Fruit fly (Drosophila melanogaster) whole organism, embryonic: ENCODE measurements around the gene CG14454.

Experiments
- Antp ChIP-seq: fragments of 200-800 bp; sonication (Bioruptor generic); optimal IDR thresholded peaks from 3 replicates; lab custom pipeline; 2016; ENCODE audit warnings: missing biosample characterization, missing genetic modification characterization
- CG11456 ChIP-seq: fragments of 200-800 bp; sonication (Bioruptor generic); IDR thresholded peaks from 3 replicates; pipeline ENCODE4 v1.3.6; 2022; ENCODE audit warnings: missing biosample characterization, missing genetic modification characterization
- CG11696 ChIP-seq: fragments of 200-800 bp; sonication (Bioruptor generic); IDR thresholded peaks from 2 replicates; pipeline ENCODE4 v1.3.6; 2022; ENCODE audit warnings: missing biosample characterization, missing genetic modification characterization
- CG13624 ChIP-seq: fragments of 200-800 bp; sonication (Bioruptor generic); optimal IDR thresholded peaks from 2 replicates; lab custom pipeline; 2016; ENCODE audit warnings: missing biosample characterization, missing genetic modification characterization
- CG15269 ChIP-seq: fragments of 200-800 bp; sonication (Bioruptor generic); optimal IDR thresholded peaks from 2 replicates; lab custom pipeline; 2018; ENCODE audit warnings: missing biosample characterization, mild to moderate bottlenecking, missing genetic modification characterization, moderate library complexity
- CG15514 ChIP-seq: fragments of 200-800 bp; sonication (Bioruptor generic); optimal IDR thresholded peaks from 3 replicates; lab custom pipeline; 2017; ENCODE audit warnings: missing biosample characterization, missing genetic modification characterization, mild to moderate bottlenecking, moderate library complexity, missing genetic modification reagents
- CG15601 ChIP-seq: fragments of 200-800 bp; sonication (Bioruptor generic); optimal IDR thresholded peaks from 3 replicates; lab custom pipeline; 2019; ENCODE audit warnings: missing biosample characterization, mild to moderate bottlenecking, missing genetic modification characterization, moderate library complexity
- CG17186 ChIP-seq: fragments of 200-800 bp; sonication (Bioruptor generic); optimal IDR thresholded peaks from 3 replicates; lab custom pipeline; 2017; ENCODE audit warnings: missing biosample characterization, missing genetic modification reagents, missing genetic modification characterization
- CG2129 ChIP-seq: fragments of 200-800 bp; sonication (Bioruptor generic); IDR thresholded peaks from 2 replicates; pipeline ENCODE4 v1.3.6; 2022; ENCODE audit warnings: missing biosample characterization, missing genetic modification characterization; ENCODE audit not compliant: partially characterized antibody
- CG2199 ChIP-seq: fragments of 200-800 bp; sonication (Bioruptor generic); IDR thresholded peaks from 3 replicates; pipeline ENCODE4 v1.3.6; 2022; ENCODE audit warnings: missing biosample characterization, missing genetic modification characterization
- CG4424 ChIP-seq: fragments of 200-800 bp; sonication (Bioruptor generic); optimal IDR thresholded peaks from 3 replicates; lab custom pipeline; 2016; ENCODE audit warnings: missing biosample characterization, missing genetic modification characterization
- CG7357 ChIP-seq: fragments of 200-800 bp; sonication (Bioruptor generic); IDR thresholded peaks from 3 replicates; pipeline ENCODE4 v1.3.6; 2022; ENCODE audit warnings: missing biosample characterization, missing genetic modification characterization
- CG8359 ChIP-seq: fragments of 200-800 bp; sonication (Bioruptor generic); optimal IDR thresholded peaks from 2 replicates; lab custom pipeline; 2017; ENCODE audit warnings: missing biosample characterization, mild to moderate bottlenecking, missing genetic modification characterization, borderline replicate concordance
- CHES-1-like ChIP-seq: fragments of 200-800 bp; sonication (Bioruptor generic); optimal IDR thresholded peaks from 2 replicates; lab custom pipeline; 2016; ENCODE audit warnings: missing biosample characterization, missing genetic modification characterization
- CTCF ChIP-seq: fragments of 200-800 bp; sonication (Bioruptor generic); optimal IDR thresholded peaks from 2 replicates; lab custom pipeline; 2017; ENCODE audit warnings: missing biosample characterization, mild to moderate bottlenecking, missing genetic modification characterization, moderate library complexity
- Dip2 ChIP-seq: fragments of 200-800 bp; sonication (Bioruptor generic); IDR thresholded peaks from 2 replicates; pipeline ENCODE4 v1.3.6; 2022; ENCODE audit warnings: missing biosample characterization, missing genetic modification characterization
- E2f2 ChIP-seq: fragments of 200-800 bp; sonication (Bioruptor generic); IDR thresholded peaks from 2 replicates; pipeline ENCODE4 v1.3.6; 2022; ENCODE audit warnings: missing biosample characterization, missing genetic modification characterization
- MESR4 ChIP-seq: fragments of 200-800 bp; sonication (Bioruptor generic); optimal IDR thresholded peaks from 2 replicates; lab custom pipeline; 2018; ENCODE audit warnings: missing biosample characterization, mild to moderate bottlenecking, missing genetic modification characterization, moderate library complexity
- NfI ChIP-seq: fragments of 200-800 bp; sonication (Bioruptor generic); optimal IDR thresholded peaks from 3 replicates; lab custom pipeline; 2018; ENCODE audit warnings: missing biosample characterization, mild to moderate bottlenecking, missing genetic modification characterization, moderate library complexity
- Oaz ChIP-seq: fragments of 200-800 bp; sonication (Bioruptor generic); IDR thresholded peaks from 2 replicates; pipeline ENCODE4 v1.3.6; 2022; ENCODE audit warnings: missing biosample characterization, missing genetic modification characterization
- PHDP ChIP-seq: fragments of 200-800 bp; sonication (Bioruptor generic); optimal IDR thresholded peaks from 3 replicates; lab custom pipeline; 2018; ENCODE audit warnings: missing biosample characterization, mild to moderate bottlenecking, missing genetic modification characterization, moderate library complexity
- ab ChIP-seq: fragments of 200-800 bp; sonication (Bioruptor generic); optimal IDR thresholded peaks from 2 replicates; lab custom pipeline; 2016; ENCODE audit warnings: missing biosample characterization, missing genetic modification characterization
- ac ChIP-seq: fragments of 200-800 bp; sonication (Bioruptor generic); optimal IDR thresholded peaks from 3 replicates; lab custom pipeline; 2017; ENCODE audit warnings: missing biosample characterization, mild to moderate bottlenecking, missing genetic modification characterization
- corto ChIP-seq: fragments of 200-800 bp; sonication (Bioruptor generic); optimal IDR thresholded peaks from 2 replicates; lab custom pipeline; 2016; ENCODE audit warnings: missing biosample characterization, mild to moderate bottlenecking, missing genetic modification characterization, moderate library complexity
- dan ChIP-seq: fragments of 200-800 bp; sonication (Bioruptor generic); IDR thresholded peaks from 2 replicates; pipeline ENCODE4 v1.3.6; 2022; ENCODE audit warnings: missing biosample characterization, missing genetic modification characterization
- disco-r ChIP-seq: fragments of 200-800 bp; sonication (Bioruptor generic); optimal IDR thresholded peaks from 2 replicates; lab custom pipeline; 2016; ENCODE audit warnings: missing biosample characterization, missing genetic modification characterization
- emc ChIP-seq: fragments of 200-800 bp; sonication (Bioruptor generic); optimal IDR thresholded peaks from 2 replicates; lab custom pipeline; 2016; ENCODE audit warnings: missing biosample characterization, missing genetic modification characterization
- ewg ChIP-seq: fragments of 200-800 bp; sonication (Bioruptor generic); optimal IDR thresholded peaks from 3 replicates; lab custom pipeline; 2017; ENCODE audit warnings: mild to moderate bottlenecking, missing biosample characterization, missing genetic modification reagents, missing genetic modification characterization
- grn ChIP-seq: fragments of 200-800 bp; sonication (Bioruptor generic); optimal IDR thresholded peaks from 3 replicates; lab custom pipeline; 2017; ENCODE audit warnings: missing biosample characterization, missing genetic modification characterization
- gsb-n ChIP-seq: fragments of 200-800 bp; sonication (Bioruptor generic); optimal IDR thresholded peaks from 3 replicates; lab custom pipeline; 2018; ENCODE audit warnings: missing biosample characterization, mild to moderate bottlenecking, missing genetic modification characterization
- kah ChIP-seq: fragments of 200-800 bp; sonication (Bioruptor generic); optimal IDR thresholded peaks from 2 replicates; lab custom pipeline; 2018; ENCODE audit warnings: missing biosample characterization, mild to moderate bottlenecking, missing genetic modification characterization
- nom ChIP-seq: fragments of 200-800 bp; sonication (Bioruptor generic); optimal IDR thresholded peaks from 2 replicates; lab custom pipeline; 2017; ENCODE audit warnings: missing biosample characterization, missing genetic modification characterization, mild to moderate bottlenecking, moderate library complexity, missing genetic modification reagents
- pfk ChIP-seq: fragments of 200-800 bp; sonication (Bioruptor generic); optimal IDR thresholded peaks from 2 replicates; lab custom pipeline; 2018; ENCODE audit warnings: missing biosample characterization, mild to moderate bottlenecking, missing genetic modification characterization, moderate library complexity
- schlank ChIP-seq: fragments of 200-800 bp; sonication (Bioruptor generic); optimal IDR thresholded peaks from 2 replicates; lab custom pipeline; 2018; ENCODE audit warnings: missing biosample characterization, mild to moderate bottlenecking, missing genetic modification characterization
- stwl ChIP-seq: fragments of 200-800 bp; sonication (Bioruptor generic); optimal IDR thresholded peaks from 3 replicates; lab custom pipeline; 2018; ENCODE audit warnings: missing biosample characterization, mild to moderate bottlenecking, missing genetic modification characterization, moderate library complexity
- tll ChIP-seq, 2 experiments: fragments of 200-800 bp in 1 of 2; fragments of >200 bp in 1 of 2; sonication (Bioruptor generic) in 1 of 2; optimal IDR thresholded peaks; 2 replicates each; lab custom pipeline; 2017 to 2019; ENCODE audit warnings: missing biosample characterization in 2 of 2, missing genetic modification characterization in 2 of 2, mild to moderate bottlenecking in 1 of 2, moderate library complexity in 1 of 2
- ttk ChIP-seq: fragments of 200-800 bp; sonication (Bioruptor generic); IDR thresholded peaks from 2 replicates; pipeline ENCODE4 v2.1.2; 2022; ENCODE audit warnings: missing biosample characterization, missing genetic modification characterization
- tup ChIP-seq: fragments of 200-800 bp; sonication (Bioruptor generic); optimal IDR thresholded peaks from 2 replicates; lab custom pipeline; 2016; ENCODE audit warnings: missing biosample characterization, mild to moderate bottlenecking, missing genetic modification characterization, moderate library complexity
- twi ChIP-seq: fragments of 200-800 bp; optimal IDR thresholded peaks from 2 replicates; lab custom pipeline; 2019; ENCODE audit warnings: missing biosample characterization, mild to moderate bottlenecking, missing genetic modification characterization, moderate library complexity
- unc-4 ChIP-seq: fragments of 200-800 bp; sonication (Bioruptor generic); IDR thresholded peaks from 2 replicates; pipeline ENCODE4 v1.3.6; 2022; ENCODE audit warnings: missing biosample characterization, missing genetic modification characterization; ENCODE audit not compliant: partially characterized antibody

CG14454 gene

dm6 chr3L:22717137-22717767, 24.9 kb upstream of the CG14454 start, which contains the start of the genes ArfGAP3 and CG32452 (continued):
- TF ChIP-seq MESR4 (GFP tag; lab: Kevin White, UChicago) (peak; percentile 98), pfk (GFP tag; lab: Kevin White, UChicago) (peak; percentile 78), ttk (GFP tag; lab: Robert Waterston, UW) (peak; percentile 58), corto (GFP tag; lab: Kevin White, UChicago) (no peak), CG11696 (GFP tag; lab: Robert Waterston, UW) (no peak; the same call in 1 of the 2 replicates), CG15269 (tag; lab: Kevin White, UChicago) (peak; percentile 75), CG8359 (GFP tag; lab: Kevin White, UChicago) (no peak), dan (GFP tag; lab: Robert Waterston, UW) (no peak), schlank (tag; lab: Kevin White, UChicago) (no peak), ewg (GFP tag; lab: Kevin White, UChicago) (peak; percentile 34)

dm6 chr3L:22713605-22714004, 21.3 kb upstream of the CG14454 start:
- no peak for TF ChIP-seq CG7357 (GFP tag; lab: Robert Waterston, UW)
- no peak for TF ChIP-seq ab
- TF ChIP-seq PHDP (tag; lab: Kevin White, UChicago), result no peak
- no peak for TF ChIP-seq disco-r
- TF ChIP-seq CG13624 (GFP tag; lab: Kevin White, UChicago), result no peak
- no peak for TF ChIP-seq CG17186 (GFP tag; lab: Kevin White, UChicago)
- TF ChIP-seq stwl (tag; lab: Kevin White, UChicago), result peak; percentile 12
- TF ChIP-seq NfI (GFP tag; lab: Kevin White, UChicago), result no peak
- TF ChIP-seq Antp, result no peak
- TF ChIP-seq CTCF (GFP tag; lab: Kevin White, UChicago), result peak; percentile 88
- TF ChIP-seq Oaz (GFP tag; lab: Robert Waterston, UW), result no peak
- peak; percentile 93 for TF ChIP-seq CG15601
- TF ChIP-seq Dip2 (GFP tag; lab: Robert Waterston, UW), result peak; percentile 61
- no peak for TF ChIP-seq kah (GFP tag; lab: Kevin White, UChicago)
- TF ChIP-seq emc, result no peak
- TF ChIP-seq CG15514 (GFP tag; lab: Kevin White, UChicago), result no peak
- no peak for TF ChIP-seq E2f2 (GFP tag; lab: Robert Waterston, UW)
- no peak for TF ChIP-seq unc-4 (GFP tag; lab: Robert Waterston, UW)
- no peak for TF ChIP-seq CG15269 (tag; lab: Kevin White, UChicago)
- TF ChIP-seq CG2129 (GFP tag; lab: Robert Waterston, UW), result no peak
- TF ChIP-seq nom (GFP tag; lab: Kevin White, UChicago), result no peak
- no peak for TF ChIP-seq CHES-1-like
- no peak for TF ChIP-seq tup (GFP tag; lab: Kevin White, UChicago)

dm6 chr3L:22711855-22712254, 19.5 kb upstream of the CG14454 start, which contains the start of gene CG11370:
Gene CG11370, plus strand, starts transcription at chr3L:22712155.
- TF ChIP-seq CG11456 (GFP tag; lab: Robert Waterston, UW), result 0 out of 3 replicates have a peak, but pooled peaks have one; percentile 22
- TF ChIP-seq CG11696 (GFP tag; lab: Robert Waterston, UW), result no peak
- TF ChIP-seq, all 482 proteins: peak for 1

dm6 chr3L:22699133-22699532, 6.8 kb upstream of the CG14454 start, which contains the start of gene CG45116:
Gene CG45116, plus strand, starts transcription at chr3L:22699433.
- 0 out of 3 replicates have a peak, but pooled peaks have one; percentile 34 for TF ChIP-seq CG2199 (GFP tag; lab: Robert Waterston, UW)
- peak in 1 of 2 experiments; percentile 18 for TF ChIP-seq tll (GFP tag; optimal IDR thresholded peaks at IDR 0.05; lab: Kevin White, UChicago)
- peak; percentile 58 for TF ChIP-seq twi
- TF ChIP-seq gsb-n (tag; lab: Kevin White, UChicago), result no peak
- TF ChIP-seq CG4424, result no peak
- TF ChIP-seq grn (GFP tag; lab: Kevin White, UChicago), result no peak
- peak; percentile 37 for TF ChIP-seq ac (GFP tag; lab: Kevin White, UChicago)
